Fruit fly (Drosophila melanogaster) whole organism, wandering third instar larva: ENCODE results near the gene Reg-2.
A peak's percentile ranks its signal among the peaks of the same experiment; 100 is the strongest.

Experiments
- GATAd ChIP-seq: sonication (Bioruptor generic); optimal IDR thresholded peaks from 2 replicates; lab custom pipeline; 2016; ENCODE audit warnings: missing biosample characterization, missing genetic modification characterization
- Myc ChIP-seq: fragments of >200 bp; optimal IDR thresholded peaks from 2 replicates; lab custom pipeline; 2017
- OdsH ChIP-seq: fragments of 200-800 bp; sonication (Bioruptor generic); optimal IDR thresholded peaks from 2 replicates; lab custom pipeline; 2016; ENCODE audit warnings: missing biosample characterization, mild to moderate bottlenecking, missing genetic modification characterization
- fru ChIP-seq: fragments of 200-800 bp; sonication (Bioruptor generic); optimal IDR thresholded peaks from 3 replicates; lab custom pipeline; 2016; ENCODE audit warnings: missing biosample characterization, mild to moderate bottlenecking, missing genetic modification characterization
- lola ChIP-seq: fragments of >200 bp; optimal IDR thresholded peaks from 2 replicates; lab custom pipeline; 2017; ENCODE audit warnings: missing biosample characterization, missing genetic modification characterization
- psq ChIP-seq: fragments of 200-800 bp; sonication (Bioruptor generic); optimal IDR thresholded peaks from 3 replicates; lab custom pipeline; 2017; ENCODE audit warnings: missing biosample characterization, mild to moderate bottlenecking, missing genetic modification characterization, moderate library complexity
- sv ChIP-seq: fragments of 200-800 bp; sonication (Bioruptor generic); optimal IDR thresholded peaks from 3 replicates; lab custom pipeline; 2016; ENCODE audit warnings: missing biosample characterization, missing genetic modification characterization

DNA sequence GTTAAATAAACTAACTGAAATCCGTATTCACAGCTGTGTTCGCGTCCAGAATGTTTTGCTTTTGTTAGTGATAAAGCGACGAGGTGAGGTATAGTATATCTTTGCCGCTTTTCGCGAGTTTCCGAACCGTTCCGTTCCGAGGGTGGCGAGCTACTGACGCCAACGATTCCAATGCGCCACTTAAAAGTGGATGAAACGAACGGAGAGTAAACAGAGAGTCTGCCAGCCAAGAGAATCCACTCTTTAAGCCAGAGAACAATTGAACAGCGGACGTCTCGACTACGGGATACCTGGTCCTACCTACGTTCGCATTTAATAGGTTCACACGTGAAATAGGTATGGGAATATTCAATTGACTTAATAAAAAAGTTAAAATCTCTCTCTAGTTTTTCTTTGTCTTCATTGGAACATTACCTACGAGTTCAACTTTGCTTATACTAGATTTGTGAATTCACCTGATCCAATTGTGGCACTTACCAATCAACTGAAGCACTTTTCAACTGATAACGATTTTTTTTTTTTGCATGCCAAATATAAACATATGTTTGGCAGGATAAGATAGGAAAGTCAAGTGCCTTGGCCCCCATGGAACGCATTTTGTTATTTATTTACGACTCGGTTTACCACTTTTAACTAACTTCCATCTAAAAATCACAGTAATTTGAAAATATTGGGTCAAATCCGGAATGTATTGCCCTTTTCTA, 2.4 kb downstream of the Reg-2 start, which contains the start of gene CG13893:
- TF ChIP-seq fru (GFP tag; lab: Kevin White, UChicago) (peak; percentile 32), GATAd (GFP tag; lab: Kevin White, UChicago) (no peak), lola (GFP tag; lab: Kevin White, UChicago) (no peak), sv (no peak), psq (no peak), OdsH (GFP tag; lab: Kevin White, UChicago) (no peak), Myc (lab: Kevin White, UChicago) (no peak)
